Worm (Caenorhabditis elegans): ENCODE measurements around the gene vang-1.
A peak's percentile ranks its signal among the peaks of the same experiment; 100 is the strongest.

Gene vang-1

DNA sequence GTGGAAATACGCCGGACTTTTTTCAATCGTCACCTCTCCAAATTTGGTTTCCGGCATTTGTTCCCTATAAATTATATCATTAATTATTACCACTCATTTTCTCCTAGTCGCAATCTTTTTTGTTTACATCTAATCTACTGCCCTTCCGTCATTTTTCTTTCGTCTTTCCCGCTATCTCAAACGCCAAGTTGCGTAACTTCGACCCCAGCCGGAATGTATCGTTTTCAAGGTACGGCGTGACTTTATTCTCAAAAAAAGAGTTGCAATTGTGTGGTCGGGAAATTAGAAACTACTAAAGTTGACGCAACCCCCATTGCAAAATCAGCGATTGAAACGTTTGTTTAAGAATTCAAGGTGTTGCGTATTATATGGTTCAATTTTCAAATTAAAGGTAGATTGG, 33.8 kb downstream of the vang-1 start:
- TF ChIP-seq hlh-15 (tag; optimal IDR thresholded peaks at IDR 0.05) (no peak), ceh-6 (GFP tag; optimal IDR thresholded peaks at IDR 0.05) (no peak), elt-2 (tag; optimal IDR thresholded peaks at IDR 0.05) (peak; percentile 69), hlh-30 (tag; optimal IDR thresholded peaks at IDR 0.05; ENCODE audit: insufficient read depth) (no peak), zip-5 (tag; optimal IDR thresholded peaks at IDR 0.05) (no peak), Y22D7AL.16 (tag; optimal IDR thresholded peaks at IDR 0.05) (no peak), gmeb-2 (tag; optimal IDR thresholded peaks at IDR 0.05) (no peak), dmd-4 (tag; optimal IDR thresholded peaks at IDR 0.05; ENCODE audit: borderline replicate concordance) (no peak)

DNA sequence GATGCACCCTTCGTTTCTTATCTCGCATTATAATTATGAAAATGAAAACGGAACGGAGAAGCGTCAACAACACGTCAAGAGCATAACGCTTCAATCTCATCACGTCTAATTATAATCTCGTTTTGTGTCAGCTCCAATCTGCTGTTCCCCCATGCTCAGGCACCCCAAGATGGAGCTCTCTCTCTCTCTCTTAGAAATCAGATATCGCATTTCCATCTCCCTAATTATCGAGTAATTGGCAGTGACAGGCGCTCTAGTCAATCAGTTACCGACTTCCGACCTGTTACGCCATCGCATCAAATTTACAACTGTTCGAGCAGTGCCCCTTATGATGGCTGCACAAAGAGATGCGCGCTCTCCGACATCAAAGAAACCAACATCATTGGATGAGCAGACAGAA, 34.8 kb downstream of the vang-1 start:
- TF ChIP-seq unc-55 (GFP tag; optimal IDR thresholded peaks at IDR 0.05) (peak; percentile 89), ceh-31 (tag; optimal IDR thresholded peaks at IDR 0.05) (peak; percentile 12), Y22D7AL.16 (tag; optimal IDR thresholded peaks at IDR 0.05) (no peak), unc-42 (tag; optimal IDR thresholded peaks at IDR 0.05) (peak; percentile 78), ttx-3 (tag; optimal IDR thresholded peaks at IDR 0.05) (peak; percentile 15), odd-2 (tag; optimal IDR thresholded peaks at IDR 0.05) (no peak)

DNA sequence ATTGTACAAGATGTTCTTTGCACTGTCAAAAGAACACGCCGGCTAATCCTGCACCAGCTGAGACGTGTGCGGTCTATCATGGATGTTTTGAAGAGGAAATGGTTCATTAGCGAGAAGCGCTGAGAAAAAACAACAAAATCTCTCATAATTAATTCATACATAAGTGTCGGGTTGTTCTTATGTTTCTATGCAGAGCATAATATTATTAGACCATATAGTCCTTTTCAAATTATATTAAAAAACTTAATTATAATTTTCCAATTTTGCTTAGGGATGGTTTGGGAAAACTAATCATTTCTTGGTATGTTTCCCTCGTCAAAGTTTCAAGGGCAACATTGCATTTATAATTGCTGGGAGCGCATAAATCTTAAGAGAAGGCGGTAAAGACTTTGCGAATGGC, 36.1 kb downstream of the vang-1 start:
- TF ChIP-seq unc-42 (tag; optimal IDR thresholded peaks at IDR 0.05) (peak; percentile 43), F13H6.1 (tag; optimal IDR thresholded peaks at IDR 0.05) (no peak), nhr-232 (tag; optimal IDR thresholded peaks at IDR 0.05) (no peak)

DNA sequence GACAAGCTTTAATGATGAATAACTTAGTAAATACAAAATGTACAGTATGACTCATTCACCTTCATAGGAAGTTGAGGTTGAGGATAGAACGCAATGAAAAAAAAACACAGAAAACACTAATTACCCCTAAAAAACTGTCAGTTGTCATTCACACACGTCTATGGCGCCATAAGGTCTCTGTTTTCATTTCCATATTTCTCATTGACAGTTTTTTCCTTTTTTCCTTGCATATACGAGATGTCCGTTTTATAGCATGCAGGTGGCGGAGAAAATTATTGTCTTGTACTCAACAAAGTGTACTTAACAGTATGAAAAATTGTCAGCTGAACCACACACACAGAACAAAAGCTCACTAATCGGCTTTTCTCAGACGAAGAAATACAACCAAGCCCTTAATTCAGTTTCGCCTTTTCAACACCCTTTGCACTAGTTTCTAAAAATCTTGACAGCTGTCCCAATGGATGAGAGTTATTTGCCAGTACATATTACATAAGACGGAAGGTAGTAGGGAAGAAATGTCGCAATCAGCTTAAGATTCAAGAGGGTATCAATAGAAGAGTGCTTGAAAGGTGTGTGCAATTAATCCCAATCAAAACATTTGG, 37.0 kb downstream of the vang-1 start:
- TF ChIP-seq pros-1 (tag; optimal IDR thresholded peaks at IDR 0.05) = no peak
- peak; percentile 36 for TF ChIP-seq unc-42 (tag; optimal IDR thresholded peaks at IDR 0.05)

DNA sequence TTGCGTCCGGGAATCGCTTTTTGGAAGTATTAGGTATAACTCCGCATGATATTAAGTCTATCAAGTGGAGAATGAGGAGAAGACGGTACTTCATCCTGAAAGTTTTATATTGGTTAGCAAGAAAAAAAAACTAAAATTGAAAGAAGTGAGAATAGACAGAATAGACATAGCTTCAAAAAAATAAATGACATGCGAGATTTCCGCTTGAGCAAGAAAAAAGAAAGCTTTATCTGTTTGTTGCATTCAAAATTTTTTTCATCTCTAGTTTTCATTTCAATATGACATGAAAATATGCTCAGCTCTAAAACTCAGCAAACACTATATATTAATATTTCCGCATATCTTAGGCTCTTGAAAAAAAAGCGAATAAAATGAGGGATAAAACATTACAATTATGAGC, 38.2 kb downstream of the vang-1 start, which contains the start of gene hst-3.2:
Gene hst-3.2, minus strand, starts transcription at position 101 of the 400 bp plus-strand sequence.
- no peak for TF ChIP-seq pha-4 (tag; optimal IDR thresholded peaks at IDR 0.05)
- TF ChIP-seq fax-1 (tag; optimal IDR thresholded peaks at IDR 0.05) = no peak
- no peak for TF ChIP-seq ceh-6 (GFP tag; optimal IDR thresholded peaks at IDR 0.05)
- TF ChIP-seq ceh-14 (tag; optimal IDR thresholded peaks at IDR 0.05) = no peak
- TF ChIP-seq fkh-10 (GFP tag; optimal IDR thresholded peaks at IDR 0.05) = no peak
- TF ChIP-seq unc-86 (tag; optimal IDR thresholded peaks at IDR 0.05) = no peak
- TF ChIP-seq ets-4 (tag; optimal IDR thresholded peaks at IDR 0.05) = no peak
- no peak for TF ChIP-seq hlh-30 (tag; optimal IDR thresholded peaks at IDR 0.05; ENCODE audit: insufficient read depth)
- no peak for TF ChIP-seq pha-2 (tag; optimal IDR thresholded peaks at IDR 0.05)
- no peak for TF ChIP-seq npax-4 (tag; optimal IDR thresholded peaks at IDR 0.05)
- TF ChIP-seq ceh-18 (tag; optimal IDR thresholded peaks at IDR 0.05) = no peak
- TF ChIP-seq syd-9 (tag; optimal IDR thresholded peaks at IDR 0.05) = no peak
- no peak for TF ChIP-seq tbx-2 (tag; optimal IDR thresholded peaks at IDR 0.05)
- no peak for TF ChIP-seq T23F11.4 (GFP tag; optimal IDR thresholded peaks at IDR 0.05)
- no peak for TF ChIP-seq fkh-6 (tag; optimal IDR thresholded peaks at IDR 0.05)
- TF ChIP-seq mec-3 (tag; optimal IDR thresholded peaks at IDR 0.05; ENCODE audit: borderline replicate concordance) = no peak
- no peak for TF ChIP-seq lin-11 (tag; optimal IDR thresholded peaks at IDR 0.05)

DNA sequence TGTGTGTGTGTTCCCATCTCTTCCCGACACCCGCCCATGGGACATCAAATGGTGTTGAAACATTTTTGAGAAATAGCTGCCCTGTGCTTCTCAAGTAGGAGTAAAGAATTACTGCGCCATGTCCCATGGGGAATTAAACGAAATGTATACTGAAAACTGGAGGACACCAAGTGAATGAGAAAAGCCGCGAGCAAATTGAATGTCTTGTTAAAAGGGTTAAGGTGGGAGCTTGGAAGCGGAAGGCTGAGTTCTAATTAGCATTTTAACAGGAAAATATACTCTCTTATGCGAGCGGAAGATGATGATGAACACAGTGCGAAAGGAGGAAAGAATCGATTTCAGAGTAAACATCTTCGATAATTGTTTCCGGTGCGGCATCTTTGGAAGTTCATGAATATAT, 38.8 kb downstream of the vang-1 start:
- TF ChIP-seq elt-4 (tag; optimal IDR thresholded peaks at IDR 0.05) (no peak), ama-1 (optimal IDR thresholded peaks at IDR 0.05) (no peak), unc-42 (tag; optimal IDR thresholded peaks at IDR 0.05) (peak; percentile 79), syd-9 (tag; optimal IDR thresholded peaks at IDR 0.05) (no peak), dve-1 (tag; optimal IDR thresholded peaks at IDR 0.05) (no peak), ceh-14 (tag; optimal IDR thresholded peaks at IDR 0.05) (peak; percentile 5), pha-2 (tag; optimal IDR thresholded peaks at IDR 0.05) (no peak), ceh-31 (tag; optimal IDR thresholded peaks at IDR 0.05) (peak; percentile 7), unc-55 (GFP tag; optimal IDR thresholded peaks at IDR 0.05) (peak; percentile 31), sox-2 (GFP tag; IDR thresholded peaks at IDR 0.05) (no peak)

All from whole organism, late embryonic.